Worm (Caenorhabditis elegans): Measurements from ENCODE around the gene mig-22.

Gene mig-22

ce11 chrIII:8738289-8738688 is 28.9 kb downstream of the mig-22 start:
- no peak for TF ChIP-seq lin-14 (GFP tag; optimal IDR thresholded peaks at IDR 0.05)
- TF ChIP-seq nhr-11 (tag; optimal IDR thresholded peaks at IDR 0.05) = no peak
- no peak for TF ChIP-seq efl-1 (optimal IDR thresholded peaks at IDR 0.05)
- peak in 1 of 2 experiments; percentile 91 for TF ChIP-seq efl-1 (GFP tag; optimal IDR thresholded peaks at IDR 0.05 in 1 of 2)
- no peak for TF ChIP-seq rnt-1 (tag; optimal IDR thresholded peaks at IDR 0.05)
- TF ChIP-seq C04F5.9 (tag; optimal IDR thresholded peaks at IDR 0.05) = no peak
- no peak for TF ChIP-seq pax-3 (tag; optimal IDR thresholded peaks at IDR 0.05)
- no peak for TF ChIP-seq ceh-90 (tag; optimal IDR thresholded peaks at IDR 0.05)
- TF ChIP-seq hlh-17 (GFP tag; optimal IDR thresholded peaks at IDR 0.05; ENCODE audit: borderline replicate concordance) = no peak

ce11 chrIII:8737391-8737790 is 29.8 kb downstream of the mig-22 start:
- no peak for TF ChIP-seq fkh-8 (tag; optimal IDR thresholded peaks at IDR 0.05)
- no peak for TF ChIP-seq efl-1 (optimal IDR thresholded peaks at IDR 0.05)
- TF ChIP-seq efl-1 (GFP tag; optimal IDR thresholded peaks at IDR 0.05 in 1 of 2) = peak in 1 of 2 experiments; percentile 46
- peak; percentile 33 for TF ChIP-seq lin-14 (GFP tag; optimal IDR thresholded peaks at IDR 0.05)

- TF ChIP-seq ztf-4 (tag; optimal IDR thresholded peaks at IDR 0.05) (no peak), isw-1 (GFP tag; IDR thresholded peaks at IDR 0.05) (no peak), ceh-8 (GFP tag; optimal IDR thresholded peaks at IDR 0.05) (no peak), lin-39 (tag; optimal IDR thresholded peaks at IDR 0.05) (peak; percentile 60), ets-5 (GFP tag; IDR thresholded peaks at IDR 0.05) (no peak), tbx-2 (tag; optimal IDR thresholded peaks at IDR 0.05) (peak; percentile 48), egl-27 (tag; optimal IDR thresholded peaks at IDR 0.05) (no peak), mab-9 (GFP tag; IDR thresholded peaks at IDR 0.05) (no peak), nhr-84 (tag; optimal IDR thresholded peaks at IDR 0.05) (no peak), unc-62 (GFP tag; optimal IDR thresholded peaks at IDR 0.05) (no peak), unc-98 (GFP tag; IDR thresholded peaks at IDR 0.05) (no peak), nhr-85 (tag) (peak; percentile 58), unc-30 (tag; optimal IDR thresholded peaks at IDR 0.05) (no peak), ceh-82 (tag; optimal IDR thresholded peaks at IDR 0.05) (peak in 2 of 3 experiments; percentile 15 to 33), elt-3 (tag; optimal IDR thresholded peaks at IDR 0.05) (peak in 1 of 6 experiments; percentile 3), dpl-1 (GFP tag; optimal IDR thresholded peaks at IDR 0.05) (no peak), C16A3.4 (tag; optimal IDR thresholded peaks at IDR 0.05) (no peak), xbp-1 (tag; optimal IDR thresholded peaks at IDR 0.05) (no peak), nhr-47 (tag; optimal IDR thresholded peaks at IDR 0.05) (peak; percentile 43), alr-1 (tag; optimal IDR thresholded peaks at IDR 0.05; ENCODE audit: borderline replicate concordance) (no peak), sptf-1 (tag; optimal IDR thresholded peaks at IDR 0.05) (no peak), blmp-1 (tag; optimal IDR thresholded peaks at IDR 0.05) (no peak), ceh-63 (GFP tag; optimal IDR thresholded peaks at IDR 0.05) (no peak), mdl-1 (tag; optimal IDR thresholded peaks at IDR 0.05) (peak in 1 of 2 experiments; percentile 29), ama-1 (optimal IDR thresholded peaks at IDR 0.05) (no peak), sox-4 (tag; optimal IDR thresholded peaks at IDR 0.05) (no peak), hlh-17 (GFP tag; optimal IDR thresholded peaks at IDR 0.05; ENCODE audit: borderline replicate concordance) (no peak), rnt-1 (tag; optimal IDR thresholded peaks at IDR 0.05) (peak; percentile 72), nhr-71 (tag; optimal IDR thresholded peaks at IDR 0.05) (peak; percentile 76), nhr-19 (GFP tag; conservative IDR thresholded peaks at IDR 0.05) (peak; percentile 21; the same call in 1 of the 2 replicates), nhr-12 (tag; optimal IDR thresholded peaks at IDR 0.05) (no peak), zag-1 (tag; optimal IDR thresholded peaks at IDR 0.05) (no peak), hpl-2 (GFP tag; optimal IDR thresholded peaks at IDR 0.05) (no peak), efl-1 (optimal IDR thresholded peaks at IDR 0.05) (peak; percentile 14 to 29), efl-1 (GFP tag; optimal IDR thresholded peaks at IDR 0.05 in 1 of 2) (no peak), nhr-11 (tag; optimal IDR thresholded peaks at IDR 0.05) (no peak), fkh-4 (tag; optimal IDR thresholded peaks at IDR 0.05; ENCODE audit: borderline replicate concordance) (no peak), F16B12.6 (tag; optimal IDR thresholded peaks at IDR 0.05) (no peak), snu-23 (GFP tag; optimal IDR thresholded peaks at IDR 0.05) (peak; percentile 34), egl-13 (tag; optimal IDR thresholded peaks at IDR 0.05) (no peak), zip-4 (GFP tag; optimal IDR thresholded peaks at IDR 0.05) (no peak), lin-35 (GFP tag; optimal IDR thresholded peaks at IDR 0.05) (peak; percentile 8 to 18), swsn-7 (tag; optimal IDR thresholded peaks at IDR 0.05) (peak; percentile 22)
Measured at ce11 chrIII:8734327-8734885, 32.7 kb downstream of the mig-22 start.

All from whole organism, L1 larva.